Worm (Caenorhabditis elegans): Measurements from ENCODE around the gene K07H8.7.

Gene K07H8.7

ce11 chrIV:8259904-8260303, at the start of gene K07H8.7:
Gene K07H8.7, minus strand, starts transcription at chrIV:8260004.
- TF ChIP-seq pes-1 (GFP tag; IDR thresholded peaks at IDR 0.05) (no peak), tbx-37 (GFP tag; conservative IDR thresholded peaks at IDR 0.05) (no peak), tra-4 (tag; optimal IDR thresholded peaks at IDR 0.05) (no peak), hnd-1 (tag; optimal IDR thresholded peaks at IDR 0.05) (no peak), hmg-4 (GFP tag; optimal IDR thresholded peaks at IDR 0.05) (no peak), ama-1 (optimal IDR thresholded peaks at IDR 0.05) (no peak), aly-1 (tag; optimal IDR thresholded peaks at IDR 0.05) (no peak), flt-1 (GFP tag; IDR thresholded peaks at IDR 0.05) (no peak), tbx-11 (GFP tag; IDR thresholded peaks at IDR 0.05) (no peak), hmbx-1 (tag; optimal IDR thresholded peaks at IDR 0.05) (no peak), scrt-1 (GFP tag; IDR thresholded peaks at IDR 0.05) (no peak), ceh-36 (tag; optimal IDR thresholded peaks at IDR 0.05) (no peak), sea-1 (GFP tag; conservative IDR thresholded peaks at IDR 0.05) (no peak)

- TF ChIP-seq tra-4 (tag; optimal IDR thresholded peaks at IDR 0.05) (no peak), tbx-37 (GFP tag; conservative IDR thresholded peaks at IDR 0.05) (no peak), hmg-4 (GFP tag; optimal IDR thresholded peaks at IDR 0.05) (no peak)
These were observed 47.6 kb upstream of the K07H8.7 start for ce11 chrIV:8307408-8307807.

- TF ChIP-seq tra-4 (tag; optimal IDR thresholded peaks at IDR 0.05): no peak
- TF ChIP-seq ceh-36 (tag; optimal IDR thresholded peaks at IDR 0.05): no peak
- TF ChIP-seq B0310.2 (tag; optimal IDR thresholded peaks at IDR 0.05): no peak
- no peak for TF ChIP-seq sea-1 (GFP tag; conservative IDR thresholded peaks at IDR 0.05)
- TF ChIP-seq hnd-1 (tag; optimal IDR thresholded peaks at IDR 0.05): no peak
- no peak for TF ChIP-seq scrt-1 (GFP tag; IDR thresholded peaks at IDR 0.05)
- no peak for TF ChIP-seq aly-1 (tag; optimal IDR thresholded peaks at IDR 0.05)
- TF ChIP-seq hmg-4 (GFP tag; optimal IDR thresholded peaks at IDR 0.05): no peak
- no peak for TF ChIP-seq tbx-11 (GFP tag; IDR thresholded peaks at IDR 0.05)
- no peak for TF ChIP-seq hmbx-1 (tag; optimal IDR thresholded peaks at IDR 0.05)
- TF ChIP-seq ets-7 (tag; optimal IDR thresholded peaks at IDR 0.05): no peak
- no peak for TF ChIP-seq ceh-13 (GFP tag; optimal IDR thresholded peaks at IDR 0.05)
- TF ChIP-seq pes-1 (GFP tag; IDR thresholded peaks at IDR 0.05): no peak
- no peak for TF ChIP-seq ama-1 (optimal IDR thresholded peaks at IDR 0.05)
These were observed 43.9 kb upstream of the K07H8.7 start, which contains the start of gene vha-5 for ce11 chrIV:8303668-8304067. Gene vha-5, plus strand, starts transcription at chrIV:8303968.

ce11 chrIV:8302648-8303161, 42.9 kb upstream of the K07H8.7 start:
- TF ChIP-seq ama-1 (optimal IDR thresholded peaks at IDR 0.05) (no peak), hmbx-1 (tag; optimal IDR thresholded peaks at IDR 0.05) (no peak), tbx-37 (GFP tag; conservative IDR thresholded peaks at IDR 0.05) (no peak), hmg-4 (GFP tag; optimal IDR thresholded peaks at IDR 0.05) (no peak), ets-7 (tag; optimal IDR thresholded peaks at IDR 0.05) (no peak), pes-1 (GFP tag; IDR thresholded peaks at IDR 0.05) (no peak), scrt-1 (GFP tag; IDR thresholded peaks at IDR 0.05) (no peak), sea-1 (GFP tag; conservative IDR thresholded peaks at IDR 0.05) (no peak), B0310.2 (tag; optimal IDR thresholded peaks at IDR 0.05) (no peak), aly-1 (tag; optimal IDR thresholded peaks at IDR 0.05) (no peak), ceh-13 (GFP tag; optimal IDR thresholded peaks at IDR 0.05) (no peak), tbx-11 (GFP tag; IDR thresholded peaks at IDR 0.05) (no peak)

- TF ChIP-seq ceh-36 (tag; optimal IDR thresholded peaks at IDR 0.05) (no peak), F13C5.2 (tag; optimal IDR thresholded peaks at IDR 0.05) (no peak), hmg-4 (GFP tag; optimal IDR thresholded peaks at IDR 0.05) (no peak)
These were observed 42.1 kb upstream of the K07H8.7 start for ce11 chrIV:8301925-8302324.

ce11 chrIV:8300468-8300867, 40.7 kb upstream of the K07H8.7 start, which contains the start of gene F35H10.5:
Gene F35H10.5, plus strand, starts transcription at chrIV:8300768.
- TF ChIP-seq ceh-36 (tag; optimal IDR thresholded peaks at IDR 0.05): no peak
- no peak for TF ChIP-seq B0310.2 (tag; optimal IDR thresholded peaks at IDR 0.05)
- no peak for TF ChIP-seq F13C5.2 (tag; optimal IDR thresholded peaks at IDR 0.05)
- TF ChIP-seq aly-1 (tag; optimal IDR thresholded peaks at IDR 0.05): no peak
- TF ChIP-seq ceh-13 (GFP tag; optimal IDR thresholded peaks at IDR 0.05): no peak
- no peak for TF ChIP-seq scrt-1 (GFP tag; IDR thresholded peaks at IDR 0.05)

- TF ChIP-seq sea-1 (GFP tag; conservative IDR thresholded peaks at IDR 0.05): no peak
- no peak for TF ChIP-seq hnd-1 (tag; optimal IDR thresholded peaks at IDR 0.05)
- TF ChIP-seq tbx-37 (GFP tag; conservative IDR thresholded peaks at IDR 0.05): no peak
- no peak for TF ChIP-seq ceh-13 (GFP tag; optimal IDR thresholded peaks at IDR 0.05)
- no peak for TF ChIP-seq F13C5.2 (tag; optimal IDR thresholded peaks at IDR 0.05)
- TF ChIP-seq tra-4 (tag; optimal IDR thresholded peaks at IDR 0.05): no peak
- no peak for TF ChIP-seq flt-1 (GFP tag; IDR thresholded peaks at IDR 0.05)
- TF ChIP-seq aly-1 (tag; optimal IDR thresholded peaks at IDR 0.05): no peak
- TF ChIP-seq hmbx-1 (tag; optimal IDR thresholded peaks at IDR 0.05): no peak
- TF ChIP-seq B0310.2 (tag; optimal IDR thresholded peaks at IDR 0.05): no peak
- TF ChIP-seq ama-1 (optimal IDR thresholded peaks at IDR 0.05): no peak
- no peak for TF ChIP-seq pes-1 (GFP tag; IDR thresholded peaks at IDR 0.05)
These were observed 39.8 kb upstream of the K07H8.7 start, which contains the start of gene F35H10.6 for ce11 chrIV:8299636-8300035. Gene F35H10.6, plus strand, starts transcription at chrIV:8299936.

- no peak for TF ChIP-seq ceh-36 (tag; optimal IDR thresholded peaks at IDR 0.05)
- TF ChIP-seq hmg-4 (GFP tag; optimal IDR thresholded peaks at IDR 0.05): no peak
- TF ChIP-seq sea-1 (GFP tag; conservative IDR thresholded peaks at IDR 0.05): no peak
- no peak for TF ChIP-seq tbx-37 (GFP tag; conservative IDR thresholded peaks at IDR 0.05)
- TF ChIP-seq pes-1 (GFP tag; IDR thresholded peaks at IDR 0.05): no peak
- no peak for TF ChIP-seq flt-1 (GFP tag; IDR thresholded peaks at IDR 0.05)
- no peak for TF ChIP-seq hnd-1 (tag; optimal IDR thresholded peaks at IDR 0.05)
These were observed 37.4 kb upstream of the K07H8.7 start, which contains the start of gene nprl-3 for ce11 chrIV:8297192-8297591. Gene nprl-3, plus strand, starts transcription at chrIV:8297492.
